Worm (Caenorhabditis elegans): Measurements from ENCODE around the gene eel-1.

eel-1 gene

ce11 chrIV:3012374-3013142, 37.3 kb downstream of the eel-1 start, which contains the start of the genes Y54G2A.28 and vrp-1 (continued):
- no peak for TF ChIP-seq fkh-3 (tag; optimal IDR thresholded peaks at IDR 0.05)
- no peak for TF ChIP-seq B0261.1 (tag; optimal IDR thresholded peaks at IDR 0.05)
- no peak for TF ChIP-seq ztf-22 (GFP tag; optimal IDR thresholded peaks at IDR 0.05)
- no peak for TF ChIP-seq egrh-3 (GFP tag; IDR thresholded peaks at IDR 0.05)
- no peak for TF ChIP-seq F49E8.2 (tag; optimal IDR thresholded peaks at IDR 0.05; ENCODE audit: insufficient read depth)
- no peak for TF ChIP-seq ztf-25 (GFP tag; IDR thresholded peaks at IDR 0.05)
- TF ChIP-seq T26A5.8 (tag; optimal IDR thresholded peaks at IDR 0.05), result no peak
- no peak for TF ChIP-seq ceh-91 (GFP tag; IDR thresholded peaks at IDR 0.05)
- no peak for TF ChIP-seq aptf-2 (GFP tag; conservative IDR thresholded peaks at IDR 0.05)
- peak; percentile 17 for TF ChIP-seq lin-40 (tag; optimal IDR thresholded peaks at IDR 0.05)
- no peak for TF ChIP-seq snpc-4 (GFP tag; optimal IDR thresholded peaks at IDR 0.05)
- no peak for TF ChIP-seq snpc-4 (tag; optimal IDR thresholded peaks at IDR 0.05)
- TF ChIP-seq egl-18 (GFP tag; IDR thresholded peaks at IDR 0.05), result no peak
- TF ChIP-seq ekl-4 (GFP tag; IDR thresholded peaks at IDR 0.05), result no peak
- TF ChIP-seq tlf-1 (GFP tag; optimal IDR thresholded peaks at IDR 0.05), result peak; percentile 5
- TF ChIP-seq ccch-3 (GFP tag; optimal IDR thresholded peaks at IDR 0.05), result no peak
- TF ChIP-seq tbx-9 (tag; optimal IDR thresholded peaks at IDR 0.05; ENCODE audit: borderline replicate concordance), result no peak
- no peak for TF ChIP-seq athp-1 (tag; optimal IDR thresholded peaks at IDR 0.05)
- TF ChIP-seq ama-1 (optimal IDR thresholded peaks at IDR 0.05), result no peak
- no peak for TF ChIP-seq ama-1 (GFP tag; optimal IDR thresholded peaks at IDR 0.05)
- TF ChIP-seq atf-7 (tag; optimal IDR thresholded peaks at IDR 0.05), result peak; percentile 76
- TF ChIP-seq dpff-1 (tag; optimal IDR thresholded peaks at IDR 0.05), result no peak
- TF ChIP-seq F55B11.4 (tag; optimal IDR thresholded peaks at IDR 0.05; ENCODE audit: borderline replicate concordance, insufficient read depth), result no peak
- TF ChIP-seq nhr-80 (tag; optimal IDR thresholded peaks at IDR 0.05), result peak; percentile 92
- TF ChIP-seq ceh-58 (GFP tag; IDR thresholded peaks at IDR 0.05), result no peak
- no peak for TF ChIP-seq attf-6 (GFP tag; IDR thresholded peaks at IDR 0.05)
- TF ChIP-seq sptf-2 (GFP tag; optimal IDR thresholded peaks at IDR 0.05), result no peak
- no peak for TF ChIP-seq F37B4.10 (GFP tag; IDR thresholded peaks at IDR 0.05)
- TF ChIP-seq sdz-38 (tag; optimal IDR thresholded peaks at IDR 0.05), result no peak
- 0 out of 2 replicates have a peak, but pooled peaks have one; percentile 17 for TF ChIP-seq K11D2.4 (GFP tag; IDR thresholded peaks at IDR 0.05)
- no peak for TF ChIP-seq D2030.7 (GFP tag; IDR thresholded peaks at IDR 0.05)
- no peak for TF ChIP-seq ceh-100 (GFP tag; IDR thresholded peaks at IDR 0.05)
- no peak for TF ChIP-seq pbrm-1 (GFP tag; IDR thresholded peaks at IDR 0.05)
- TF ChIP-seq Y79H2A.3 (GFP tag; conservative IDR thresholded peaks at IDR 0.05), result no peak
- TF ChIP-seq lin-26 (GFP tag; IDR thresholded peaks at IDR 0.05), result no peak
- no peak for TF ChIP-seq hmg-1.2 (GFP tag; IDR thresholded peaks at IDR 0.05)
- TF ChIP-seq Y56A3A.18 (GFP tag; IDR thresholded peaks at IDR 0.05), result peak; percentile 57; the same call in 1 of the 2 replicates
- TF ChIP-seq unc-130 (GFP tag; optimal IDR thresholded peaks at IDR 0.05), result no peak
- TF ChIP-seq bed-2 (GFP tag; IDR thresholded peaks at IDR 0.05), result no peak
- TF ChIP-seq lin-35 (GFP tag; optimal IDR thresholded peaks at IDR 0.05), result no peak
- no peak for TF ChIP-seq lag-1 (GFP tag; IDR thresholded peaks at IDR 0.05)
- TF ChIP-seq zfh-2 (GFP tag; conservative IDR thresholded peaks at IDR 0.05), result 0 out of 2 replicates have a peak, but pooled peaks have one; percentile 15
- no peak for TF ChIP-seq nfya-1 (tag; optimal IDR thresholded peaks at IDR 0.05; ENCODE audit: borderline replicate concordance, insufficient read depth)
- no peak for TF ChIP-seq xnd-1 (tag; optimal IDR thresholded peaks at IDR 0.05)
- no peak for TF ChIP-seq ceh-27 (GFP tag; optimal IDR thresholded peaks at IDR 0.05)
- TF ChIP-seq F57A8.1 (GFP tag; optimal IDR thresholded peaks at IDR 0.05), result no peak
- TF ChIP-seq hsf-1 (GFP tag; IDR thresholded peaks at IDR 0.05), result no peak
- no peak for TF ChIP-seq F57C9.4 (tag; optimal IDR thresholded peaks at IDR 0.05)
- no peak for TF ChIP-seq rcor-1 (GFP tag; IDR thresholded peaks at IDR 0.05)

All from whole organism, young adult.